Fruit fly (Drosophila melanogaster) whole organism, larva: ENCODE data around the gene CG32797.

Source experiments
- noc ChIP-seq: fragments of 200-800 bp; sonication (Bioruptor generic); optimal IDR thresholded peaks from 3 replicates; lab custom pipeline; 2019; ENCODE audit warnings: missing biosample characterization, mild to moderate bottlenecking, missing genetic modification characterization, moderate library complexity

Gene CG32797

dm6 chrX:2443798-2444197 lies 18.1 kb upstream of the CG32797 start, which contains the start of gene tko:
Gene tko (minus strand): TSS chrX:2443976.
- TF ChIP-seq noc, result no peak

dm6 chrX:2440219-2440618 lies 14.6 kb upstream of the CG32797 start:
- TF ChIP-seq noc, result no peak

dm6 chrX:2434913-2435312 lies 9.3 kb upstream of the CG32797 start:
- TF ChIP-seq noc, result no peak

dm6 chrX:2428903-2429302 lies 3.2 kb upstream of the CG32797 start, which contains the start of gene gt:
Gene gt (minus strand): TSS chrX:2428967.
- no peak for TF ChIP-seq noc

dm6 chrX:2419518-2419917 lies 6.1 kb downstream of the CG32797 start:
- no peak for TF ChIP-seq noc

- TF ChIP-seq noc, result no peak
These were observed 14.8 kb downstream of the CG32797 start, which contains the start of gene CG12496 for dm6 chrX:2410805-2411204. Gene CG12496 (minus strand): TSS chrX:2410901.

- TF ChIP-seq noc, result no peak
These were observed 16.9 kb downstream of the CG32797 start for dm6 chrX:2408675-2409163.

dm6 chrX:2399438-2399837 lies 26.2 kb downstream of the CG32797 start:
- no peak for TF ChIP-seq noc

dm6 chrX:2396204-2396882 lies 29.3 kb downstream of the CG32797 start:
- TF ChIP-seq noc, result no peak

- no peak for TF ChIP-seq noc
These were observed 31.1 kb downstream of the CG32797 start for dm6 chrX:2394516-2394915.

dm6 chrX:2387579-2388362 lies 37.9 kb downstream of the CG32797 start, which contains the start of gene PsGEF:
Gene PsGEF (minus strand): TSS chrX:2387664.
- no peak for TF ChIP-seq noc

- TF ChIP-seq noc, result no peak
These were observed 42.4 kb downstream of the CG32797 start for dm6 chrX:2383121-2383848.
